Worm (Caenorhabditis elegans) whole organism, L4 larva: ENCODE measurements around the gene arp-6.

ENCODE experiments used
- T26A8.4 ChIP-seq: fragments of 200-800 bp; sonication (Bioruptor generic); IDR thresholded peaks from 2 replicates; pipeline ENCODE4 v1.3.6; 2022; ENCODE audit warnings: missing genetic modification characterization, missing compliant biosample characterization
- aly-2 ChIP-seq: sonication (generic microtip); optimal IDR thresholded peaks from 2 replicates; lab custom pipeline; 2018; ENCODE audit warnings: missing biosample characterization, missing genetic modification characterization
- ceh-32 ChIP-seq: sonication (generic microtip); optimal IDR thresholded peaks from 2 replicates; lab custom pipeline; 2016; ENCODE audit warnings: mild to moderate bottlenecking, missing genetic modification characterization, missing compliant biosample characterization; ENCODE audit not compliant: poor library complexity
- ceh-82 ChIP-seq: sonication (generic microtip); optimal IDR thresholded peaks from 2 replicates; lab custom pipeline; 2017; ENCODE audit warnings: missing biosample characterization, missing genetic modification characterization
- hlh-30 ChIP-seq: sonication (generic microtip); optimal IDR thresholded peaks from 2 replicates; lab custom pipeline; 2017; ENCODE audit warnings: antibody characterized with exemption, mild to moderate bottlenecking, missing genetic modification characterization, missing compliant biosample characterization; ENCODE audit not compliant: insufficient read depth
- jun-1 ChIP-seq: fragments of 150-350 bp; optimal IDR thresholded peaks from 2 replicates; lab custom pipeline; 2014; ENCODE audit warnings: missing biosample characterization, missing genetic modification reagents, missing genetic modification characterization
- lin-39 ChIP-seq: fragments of 150-350 bp; optimal IDR thresholded peaks from 2 replicates; lab custom pipeline; 2014; ENCODE audit warnings: missing biosample characterization, missing genetic modification reagents, missing genetic modification characterization
- nhr-76 ChIP-seq: fragments of 150-350 bp; optimal IDR thresholded peaks from 2 replicates; lab custom pipeline; 2014; ENCODE audit warnings: missing biosample characterization, missing genetic modification characterization
- pha-4 ChIP-seq, 2 experiments: fragments of 150-350 bp in 1 of 2; fragments of 200-800 bp in 1 of 2; sonication (Bioruptor generic) in 1 of 2; IDR thresholded peaks in 1 of 2; optimal IDR thresholded peaks in 1 of 2; 2 replicates each; pipeline versions ENCODE4 v1.3.6 to Lab custom; 2014 to 2022; ENCODE audit warnings: missing genetic modification characterization in 2 of 2, missing genetic modification reagents in 2 of 2, missing biosample characterization in 1 of 2, missing compliant biosample characterization in 1 of 2
- unc-130 ChIP-seq: sonication (generic microtip); optimal IDR thresholded peaks from 2 replicates; lab custom pipeline; 2016; ENCODE audit warnings: missing genetic modification reagents, missing genetic modification characterization, missing compliant biosample characterization
- unc-39 ChIP-seq: sonication (generic microtip); optimal IDR thresholded peaks from 2 replicates; lab custom pipeline; 2017; ENCODE audit warnings: missing biosample characterization, missing genetic modification characterization
- ztf-11 ChIP-seq: fragments of 150-350 bp; optimal IDR thresholded peaks from 2 replicates; lab custom pipeline; 2014; ENCODE audit warnings: missing biosample characterization, missing genetic modification characterization

DNA sequence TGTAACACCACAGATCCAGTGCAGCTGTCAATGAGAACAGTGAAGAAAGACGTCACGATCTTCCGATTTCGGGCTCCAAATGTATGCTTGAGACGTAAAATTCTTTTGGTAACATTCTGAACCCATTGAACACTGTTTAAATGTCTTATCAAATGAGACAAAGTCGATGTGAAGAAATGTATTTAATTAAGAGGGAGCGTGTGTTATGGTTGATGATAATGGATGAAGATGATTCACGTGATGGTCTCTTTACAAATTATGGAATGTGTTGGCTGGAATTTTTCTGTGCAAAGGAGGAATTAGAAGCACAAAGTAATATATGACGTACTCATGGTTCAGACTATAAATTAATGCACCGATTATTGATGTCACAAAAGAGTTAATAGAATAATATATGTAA is 30.2 kb downstream of the arp-6 start:
- TF ChIP-seq jun-1 (tag; lab: Kevin White, UChicago) (no peak), nhr-76 (no peak), unc-39 (tag; lab: Kevin White, UChicago) (no peak), unc-130 (GFP tag; lab: Kevin White, UChicago) (no peak), pha-4 (GFP tag; IDR thresholded peaks at IDR 0.05; lab: Robert Waterston, UW) (no peak), pha-4 (tag; optimal IDR thresholded peaks at IDR 0.05; lab: Kevin White, UChicago) (no peak), hlh-30 (tag; lab: Kevin White, UChicago) (no peak), lin-39 (tag; lab: Kevin White, UChicago) (no peak), aly-2 (tag; lab: Kevin White, UChicago) (no peak), T26A8.4 (no peak), ceh-32 (tag; lab: Kevin White, UChicago) (no peak), ztf-11 (no peak), ceh-82 (tag; lab: Kevin White, UChicago) (no peak)
